Fruit fly (Drosophila melanogaster) whole organism, embryonic: ENCODE data around the gene SMSr.

ENCODE experiments used
- Asciz ChIP-seq: fragments of 200-800 bp; sonication (Bioruptor generic); optimal IDR thresholded peaks from 2 replicates; lab custom pipeline; 2017; ENCODE audit warnings: missing biosample characterization, mild to moderate bottlenecking, missing genetic modification characterization, missing genetic modification reagents
- BtbVII ChIP-seq: fragments of 200-800 bp; sonication (Bioruptor generic); optimal IDR thresholded peaks from 3 replicates; lab custom pipeline; 2017; ENCODE audit warnings: missing biosample characterization, mild to moderate bottlenecking, missing genetic modification characterization
- CG10543 ChIP-seq: fragments of 200-800 bp; sonication (Bioruptor generic); optimal IDR thresholded peaks from 3 replicates; lab custom pipeline; 2017; ENCODE audit warnings: missing biosample characterization, mild to moderate bottlenecking, missing genetic modification characterization, moderate library complexity
- CG1233 ChIP-seq: fragments of 200-800 bp; sonication (Bioruptor generic); optimal IDR thresholded peaks from 4 replicates; lab custom pipeline; 2018; ENCODE audit warnings: missing biosample characterization, mild to moderate bottlenecking, missing genetic modification characterization
- CG13894 ChIP-seq: fragments of 200-800 bp; sonication (Bioruptor generic); optimal IDR thresholded peaks from 3 replicates; lab custom pipeline; 2018; ENCODE audit warnings: missing biosample characterization, mild to moderate bottlenecking, missing genetic modification characterization, moderate library complexity
- CG18262 ChIP-seq: fragments of 200-800 bp; optimal IDR thresholded peaks from 3 replicates; lab custom pipeline; 2019; ENCODE audit warnings: missing biosample characterization, mild to moderate bottlenecking, missing genetic modification characterization, moderate library complexity
- CG18599 ChIP-seq: fragments of 200-800 bp; sonication (Bioruptor generic); optimal IDR thresholded peaks from 3 replicates; lab custom pipeline; 2017; ENCODE audit warnings: missing biosample characterization, missing genetic modification characterization, mild to moderate bottlenecking, moderate library complexity, missing genetic modification reagents
- CG2199 ChIP-seq: fragments of 200-800 bp; sonication (Bioruptor generic); IDR thresholded peaks from 3 replicates; pipeline ENCODE4 v1.3.6; 2022; ENCODE audit warnings: missing biosample characterization, missing genetic modification characterization
- CG34224 ChIP-seq: fragments of 200-800 bp; sonication (Bioruptor generic); IDR thresholded peaks from 3 replicates; pipeline ENCODE4 v1.3.6; 2022; ENCODE audit warnings: missing biosample characterization, missing genetic modification characterization; ENCODE audit not compliant: partially characterized antibody
- CG34376 ChIP-seq: fragments of 200-800 bp; sonication (Bioruptor generic); optimal IDR thresholded peaks from 2 replicates; lab custom pipeline; 2018; ENCODE audit warnings: missing biosample characterization, mild to moderate bottlenecking, missing genetic modification characterization
- CG4424 ChIP-seq: fragments of 200-800 bp; sonication (Bioruptor generic); optimal IDR thresholded peaks from 3 replicates; lab custom pipeline; 2016; ENCODE audit warnings: missing biosample characterization, missing genetic modification characterization
- CG7357 ChIP-seq: fragments of 200-800 bp; sonication (Bioruptor generic); IDR thresholded peaks from 3 replicates; pipeline ENCODE4 v1.3.6; 2022; ENCODE audit warnings: missing biosample characterization, missing genetic modification characterization
- CG8290 ChIP-seq, 3 experiments: fragments of 200-800 bp; sonication (Bioruptor generic); optimal IDR thresholded peaks; 2 replicates each; lab custom pipeline; 2016 to 2019; ENCODE audit warnings: missing biosample characterization in 3 of 3, missing genetic modification characterization in 3 of 3, mild to moderate bottlenecking in 2 of 3, moderate library complexity in 1 of 3
- CG8478 ChIP-seq: fragments of >200 bp; optimal IDR thresholded peaks from 2 replicates; lab custom pipeline; 2018
- CG9727 ChIP-seq: fragments of 200-800 bp; sonication (Bioruptor generic); optimal IDR thresholded peaks from 3 replicates; lab custom pipeline; 2017; ENCODE audit warnings: missing biosample characterization, mild to moderate bottlenecking, missing genetic modification characterization
- Drgx ChIP-seq: fragments of 200-800 bp; sonication (Bioruptor generic); IDR thresholded peaks from 2 replicates; pipeline ENCODE4 v1.3.6; 2022; ENCODE audit warnings: missing biosample characterization, missing genetic modification characterization
- Gug ChIP-seq: fragments of 200-800 bp; sonication (Bioruptor generic); IDR thresholded peaks from 4 replicates; pipeline ENCODE4 v1.3.6; 2022; ENCODE audit warnings: missing biosample characterization, missing genetic modification characterization
- Hr78 ChIP-seq, 2 experiments: fragments of 200-800 bp in 1 of 2; fragments of >200 bp in 1 of 2; sonication (Bioruptor generic) in 1 of 2; optimal IDR thresholded peaks; 2 replicates each; lab custom pipeline; 2017 to 2019; ENCODE audit warnings: missing biosample characterization in 2 of 2, missing genetic modification characterization in 2 of 2, mild to moderate bottlenecking in 1 of 2, moderate library complexity in 1 of 2
- Med ChIP-seq: fragments of 200-800 bp; sonication (Bioruptor generic); peaks from one replicate; lab custom pipeline; 2016; ENCODE audit warnings: missing biosample characterization, missing genetic modification characterization, mild to moderate bottlenecking, inconsistent platforms, moderate library complexity
- Meics ChIP-seq: fragments of 200-800 bp; sonication (Bioruptor generic); optimal IDR thresholded peaks from 2 replicates; lab custom pipeline; 2017; ENCODE audit warnings: missing biosample characterization, mild to moderate bottlenecking, missing genetic modification characterization
- Oli ChIP-seq: fragments of 200-800 bp; sonication (Bioruptor generic); optimal IDR thresholded peaks from 2 replicates; lab custom pipeline; 2018; ENCODE audit warnings: missing biosample characterization, mild to moderate bottlenecking, missing genetic modification characterization, moderate library complexity
- Rfx ChIP-seq: fragments of 200-800 bp; sonication (Bioruptor generic); IDR thresholded peaks from 2 replicates; pipeline ENCODE4 v1.3.6; 2022; ENCODE audit warnings: missing biosample characterization, missing genetic modification characterization
- Taf1 ChIP-seq: fragments of 200-800 bp; sonication (Bioruptor generic); IDR thresholded peaks from 2 replicates; pipeline ENCODE4 v1.3.6; 2022; ENCODE audit warnings: missing biosample characterization, missing genetic modification characterization
- ap ChIP-seq: fragments of 200-800 bp; sonication (Bioruptor generic); IDR thresholded peaks from 2 replicates; pipeline ENCODE4 v1.3.6; 2022; ENCODE audit warnings: missing biosample characterization, missing genetic modification characterization
- ato ChIP-seq: fragments of 200-800 bp; sonication (Bioruptor generic); IDR thresholded peaks from 2 replicates; pipeline ENCODE4 v1.3.6; 2022; ENCODE audit warnings: missing biosample characterization, missing genetic modification characterization; ENCODE audit not compliant: partially characterized antibody
- br ChIP-seq: fragments of >200 bp; optimal IDR thresholded peaks from 2 replicates; lab custom pipeline; 2017
- bsh ChIP-seq, 2 experiments: fragments of 200-800 bp; sonication (Bioruptor generic); optimal IDR thresholded peaks; 2 replicates each; lab custom pipeline; 2017 to 2018; ENCODE audit warnings: mild to moderate bottlenecking in 2 of 2, missing biosample characterization in 2 of 2, missing genetic modification characterization in 2 of 2, moderate library complexity in 1 of 2
- caup ChIP-seq: fragments of 200-800 bp; sonication (Bioruptor generic); optimal IDR thresholded peaks from 3 replicates; lab custom pipeline; 2017; ENCODE audit warnings: missing biosample characterization, mild to moderate bottlenecking, missing genetic modification characterization, moderate library complexity; ENCODE audit not compliant: severe bottlenecking
- chinmo ChIP-seq: fragments of 200-800 bp; sonication (Bioruptor generic); IDR thresholded peaks from 4 replicates; pipeline ENCODE4 v1.3.6; 2022; ENCODE audit warnings: missing biosample characterization, missing genetic modification characterization; ENCODE audit not compliant: partially characterized antibody
- cwo ChIP-seq: fragments of 200-800 bp; sonication (Bioruptor generic); optimal IDR thresholded peaks from 3 replicates; lab custom pipeline; 2017; ENCODE audit warnings: missing biosample characterization, missing genetic modification characterization, mild to moderate bottlenecking, moderate library complexity, missing genetic modification reagents
- da ChIP-seq: fragments of 200-800 bp; sonication (Bioruptor generic); optimal IDR thresholded peaks from 2 replicates; lab custom pipeline; 2016; ENCODE audit warnings: missing biosample characterization, missing genetic modification characterization
- dpn ChIP-seq, 2 experiments: fragments of 200-800 bp; sonication (Bioruptor generic); optimal IDR thresholded peaks; 3 replicates each; lab custom pipeline; 2016; ENCODE audit warnings: missing biosample characterization in 2 of 2, missing genetic modification characterization in 2 of 2
- emc ChIP-seq: fragments of 200-800 bp; sonication (Bioruptor generic); optimal IDR thresholded peaks from 2 replicates; lab custom pipeline; 2016; ENCODE audit warnings: missing biosample characterization, missing genetic modification characterization
- exex ChIP-seq: fragments of 200-800 bp; sonication (Bioruptor generic); optimal IDR thresholded peaks from 4 replicates; lab custom pipeline; 2018; ENCODE audit warnings: missing biosample characterization, mild to moderate bottlenecking, missing genetic modification characterization, moderate library complexity
- her ChIP-seq: fragments of 200-800 bp; sonication (Bioruptor generic); optimal IDR thresholded peaks from 2 replicates; lab custom pipeline; 2016; ENCODE audit warnings: missing biosample characterization, missing genetic modification characterization
- insv ChIP-seq, 2 experiments: fragments of 200-800 bp; sonication (Bioruptor generic); optimal IDR thresholded peaks; 3 replicates each; lab custom pipeline; 2016 to 2018; ENCODE audit warnings: missing biosample characterization in 2 of 2, missing genetic modification characterization in 2 of 2
- lab ChIP-seq: fragments of 200-800 bp; sonication (Bioruptor generic); optimal IDR thresholded peaks from 3 replicates; lab custom pipeline; 2017; ENCODE audit warnings: missing biosample characterization, missing genetic modification characterization, mild to moderate bottlenecking, moderate library complexity, missing genetic modification reagents
- lbe ChIP-seq: fragments of 200-800 bp; sonication (Bioruptor generic); optimal IDR thresholded peaks from 2 replicates; lab custom pipeline; 2016; ENCODE audit warnings: missing biosample characterization, mild to moderate bottlenecking, missing genetic modification characterization
- mirr ChIP-seq: fragments of 200-800 bp; sonication (Bioruptor generic); optimal IDR thresholded peaks from 3 replicates; lab custom pipeline; 2018; ENCODE audit warnings: missing biosample characterization, mild to moderate bottlenecking, missing genetic modification characterization
- prd ChIP-seq, 3 experiments: fragments of >200 bp in 2 of 3; fragments of 200-800 bp in 1 of 3; sonication (Bioruptor generic) in 1 of 3; optimal IDR thresholded peaks in 2 of 3; IDR thresholded peaks in 1 of 3; 2 replicates in 2 of 3; 3 replicates in 1 of 3; pipeline versions ENCODE4 v1.3.6 to Lab custom; 2017 to 2022; ENCODE audit warnings: missing biosample characterization in 1 of 3, missing genetic modification characterization in 1 of 3
- run ChIP-seq: fragments of 200-800 bp; sonication (Bioruptor generic); optimal IDR thresholded peaks from 3 replicates; lab custom pipeline; 2018; ENCODE audit warnings: missing biosample characterization, mild to moderate bottlenecking, missing genetic modification characterization
- sd ChIP-seq: fragments of 200-800 bp; sonication (Bioruptor generic); optimal IDR thresholded peaks from 3 replicates; lab custom pipeline; 2018; ENCODE audit warnings: missing biosample characterization, mild to moderate bottlenecking, missing genetic modification characterization, moderate library complexity
- sens ChIP-seq: fragments of 200-800 bp; sonication (Bioruptor generic); peaks from one replicate; lab custom pipeline; 2016; ENCODE audit warnings: missing biosample characterization, missing genetic modification characterization
- sob ChIP-seq: fragments of 200-800 bp; sonication (Bioruptor generic); IDR thresholded peaks from 2 replicates; pipeline ENCODE4 v1.3.6; 2022; ENCODE audit warnings: missing biosample characterization, missing genetic modification characterization
- sug ChIP-seq: fragments of 200-800 bp; optimal IDR thresholded peaks from 2 replicates; lab custom pipeline; 2019; ENCODE audit warnings: missing biosample characterization, mild to moderate bottlenecking, missing genetic modification characterization, moderate library complexity
- tap ChIP-seq: fragments of 200-800 bp; optimal IDR thresholded peaks from 3 replicates; lab custom pipeline; 2019; ENCODE audit warnings: missing biosample characterization, mild to moderate bottlenecking, missing genetic modification characterization, moderate library complexity
- tgo ChIP-seq: fragments of 200-800 bp; sonication (Bioruptor generic); IDR thresholded peaks from 3 replicates; pipeline ENCODE4 v1.3.6; 2022; ENCODE audit warnings: missing biosample characterization, missing genetic modification characterization
- toy ChIP-seq: fragments of 200-800 bp; sonication (Bioruptor generic); IDR thresholded peaks from 2 replicates; pipeline ENCODE4 v1.3.6; 2022; ENCODE audit warnings: missing biosample characterization, missing genetic modification characterization
- zen2 ChIP-seq: fragments of 200-800 bp; sonication (Bioruptor generic); IDR thresholded peaks from 3 replicates; pipeline ENCODE4 v1.3.6; 2022; ENCODE audit warnings: missing biosample characterization, missing genetic modification characterization; ENCODE audit not compliant: partially characterized antibody

The SMSr gene

DNA sequence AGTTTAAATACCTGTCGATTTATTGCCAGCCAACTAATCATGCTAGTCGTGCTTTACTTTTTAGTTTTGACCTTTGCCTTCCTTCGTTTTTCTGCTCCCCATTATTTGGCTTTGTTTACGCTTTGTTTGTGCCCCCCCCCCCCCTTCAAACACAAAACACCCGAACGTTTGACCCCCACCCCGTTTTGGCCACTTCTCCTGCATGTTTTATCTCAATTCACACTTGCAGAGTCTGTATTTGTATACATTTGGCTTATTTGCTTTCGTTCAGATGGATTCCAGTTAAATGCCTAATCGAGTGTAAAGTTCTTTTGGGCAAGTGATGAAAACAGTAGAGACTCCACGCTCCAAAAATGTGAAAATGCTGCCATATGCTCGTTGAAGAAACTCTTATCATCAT lies 32.0 kb downstream of the SMSr start:
- TF ChIP-seq CG34376 (GFP tag; lab: Kevin White, UChicago) (peak; percentile 15), toy (no peak), Hr78 (GFP tag; optimal IDR thresholded peaks at IDR 0.05; lab: Kevin White, UChicago) (peak in 1 of 2 experiments; percentile 70), mirr (GFP tag; lab: Kevin White, UChicago) (peak; percentile 16), CG13894 (tag; lab: Kevin White, UChicago) (peak; percentile 0), CG2199 (GFP tag; lab: Robert Waterston, UW) (no peak), ap (GFP tag; lab: Robert Waterston, UW) (no peak), CG9727 (peak; percentile 9), Taf1 (GFP tag; lab: Robert Waterston, UW) (no peak), da (GFP tag; lab: Kevin White, UChicago) (no peak), run (tag; lab: Kevin White, UChicago) (no peak), Rfx (GFP tag; lab: Robert Waterston, UW) (peak; percentile 41; the same call in 1 of the 2 replicates), cwo (peak; percentile 21), sd (tag; lab: Kevin White, UChicago) (peak; percentile 37), Med (GFP tag; lab: Kevin White, UChicago) (peak; percentile 36), tgo (no peak), sens (peak; percentile 12), caup (GFP tag; lab: Kevin White, UChicago) (peak; percentile 6), ato (GFP tag; lab: Robert Waterston, UW) (no peak), sob (0 out of 2 replicates have a peak, but pooled peaks have one; percentile 15), Gug (no peak), CG1233 (GFP tag; lab: Kevin White, UChicago) (peak; percentile 18), Meics (GFP tag; lab: Kevin White, UChicago) (peak; percentile 16), br (lab: Kevin White, UChicago) (no peak), BtbVII (GFP tag; lab: Kevin White, UChicago) (peak; percentile 24), insv (GFP tag; optimal IDR thresholded peaks at IDR 0.05; lab: Kevin White, UChicago) (no peak), Drgx (no peak), bsh (GFP tag; optimal IDR thresholded peaks at IDR 0.05; lab: Kevin White, UChicago) (no peak), CG18599 (GFP tag; lab: Kevin White, UChicago) (peak; percentile 38), chinmo (0 out of 4 replicates have a peak, but pooled peaks have one; percentile 33), CG7357 (GFP tag; lab: Robert Waterston, UW) (no peak), CG34224 (GFP tag; lab: Robert Waterston, UW) (no peak), exex (tag; lab: Kevin White, UChicago) (peak; percentile 34), zen2 (GFP tag; lab: Robert Waterston, UW) (no peak), CG4424 (GFP tag; lab: Kevin White, UChicago) (no peak), her (no peak), dpn (GFP tag; optimal IDR thresholded peaks at IDR 0.05; lab: Kevin White, UChicago) (no peak), sug (tag; lab: Kevin White, UChicago) (peak; percentile 13), CG10543 (peak; percentile 40), tap (tag; lab: Kevin White, UChicago) (no peak), Asciz (peak; percentile 4), lbe (GFP tag; lab: Kevin White, UChicago) (no peak), prd (optimal IDR thresholded peaks at IDR 0.05; lab: Kevin White, UChicago) (no peak), prd (GFP tag; IDR thresholded peaks at IDR 0.05; lab: Robert Waterston, UW) (no peak), emc (GFP tag; lab: Kevin White, UChicago) (no peak), CG8478 (lab: Kevin White, UChicago) (no peak), CG8290 (GFP tag; optimal IDR thresholded peaks at IDR 0.05; lab: Kevin White, UChicago) (no peak), CG8290 (tag; optimal IDR thresholded peaks at IDR 0.05; lab: Kevin White, UChicago) (peak in 1 of 2 experiments; percentile 32), Oli (tag; lab: Kevin White, UChicago) (no peak), lab (GFP tag; lab: Kevin White, UChicago) (peak; percentile 57), CG18262 (no peak)
